Worm (Caenorhabditis elegans): ENCODE data around the gene apc-10.

DNA sequence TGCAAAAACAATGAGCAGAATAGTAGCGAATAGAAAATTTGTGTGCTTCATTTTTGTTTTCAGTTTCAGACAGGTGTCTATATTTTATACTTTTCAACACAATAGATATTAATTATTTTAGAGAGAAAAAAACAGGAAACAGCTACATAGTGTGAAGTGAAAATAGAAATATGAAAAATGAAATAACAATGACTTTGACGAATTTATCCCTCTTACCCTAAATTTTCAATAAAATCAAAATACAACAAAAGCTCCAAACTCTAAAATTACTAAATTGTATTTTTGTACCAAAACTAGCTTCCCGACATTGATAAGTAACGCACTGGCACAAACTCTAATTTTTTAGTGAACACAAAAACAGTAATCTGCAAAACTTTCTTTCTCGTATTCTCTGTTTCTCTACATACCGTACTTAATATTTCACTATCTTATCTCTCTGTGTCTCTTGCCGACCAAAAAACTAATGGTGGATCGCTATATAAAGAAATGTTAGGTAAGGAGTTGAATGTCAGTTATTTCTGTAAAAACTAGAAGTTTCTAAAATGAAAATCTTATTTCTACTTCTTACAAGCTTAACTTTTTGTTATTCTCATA, 30.9 kb downstream of the apc-10 start, which contains the start of the genes col-151 and ugt-1:
- no peak for TF ChIP-seq saeg-2 (GFP tag; IDR thresholded peaks at IDR 0.05)
- TF ChIP-seq Y105C5A.15 (GFP tag; IDR thresholded peaks at IDR 0.05), result no peak
- TF ChIP-seq nhr-237 (tag; optimal IDR thresholded peaks at IDR 0.05), result no peak
- TF ChIP-seq nhr-11 (tag; optimal IDR thresholded peaks at IDR 0.05), result no peak
- no peak for TF ChIP-seq jun-1 (tag; optimal IDR thresholded peaks at IDR 0.05)
- TF ChIP-seq pqm-1 (tag; optimal IDR thresholded peaks at IDR 0.05), result peak; percentile 67
- no peak for TF ChIP-seq mep-1 (tag; optimal IDR thresholded peaks at IDR 0.05)
